Worm (Caenorhabditis elegans): ENCODE measurements around the gene cutl-17.

The cutl-17 gene

ce11 chrIV:9442106-9442532, 15.2 kb downstream of the cutl-17 start (continued):
- peak; percentile 63 for TF ChIP-seq nhr-47 (tag; optimal IDR thresholded peaks at IDR 0.05)
- TF ChIP-seq pqm-1 (tag; optimal IDR thresholded peaks at IDR 0.05) = no peak
- TF ChIP-seq nhr-237 (tag; optimal IDR thresholded peaks at IDR 0.05) = no peak
- no peak for TF ChIP-seq nhr-77 (tag; optimal IDR thresholded peaks at IDR 0.05)
- TF ChIP-seq nhr-84 (tag; optimal IDR thresholded peaks at IDR 0.05) = no peak
- no peak for TF ChIP-seq fkh-4 (tag; optimal IDR thresholded peaks at IDR 0.05; ENCODE audit: borderline replicate concordance)
- TF ChIP-seq elt-2 (tag; optimal IDR thresholded peaks at IDR 0.05) = peak; percentile 92
- TF ChIP-seq hpl-2 (GFP tag; optimal IDR thresholded peaks at IDR 0.05) = no peak
- TF ChIP-seq mep-1 (tag; optimal IDR thresholded peaks at IDR 0.05) = peak; percentile 83
- no peak for TF ChIP-seq pax-3 (tag; optimal IDR thresholded peaks at IDR 0.05)
- TF ChIP-seq hlh-4 (tag; optimal IDR thresholded peaks at IDR 0.05) = no peak
- no peak for TF ChIP-seq hlh-17 (GFP tag; optimal IDR thresholded peaks at IDR 0.05; ENCODE audit: borderline replicate concordance)
- TF ChIP-seq nhr-90 (tag; optimal IDR thresholded peaks at IDR 0.05; ENCODE audit: poor library complexity) = peak; percentile 81
- TF ChIP-seq irx-1 (tag; optimal IDR thresholded peaks at IDR 0.05) = peak; percentile 37
- TF ChIP-seq dsc-1 (tag; optimal IDR thresholded peaks at IDR 0.05) = no peak
- TF ChIP-seq C34B4.2 (tag; optimal IDR thresholded peaks at IDR 0.05) = no peak
- TF ChIP-seq ces-1 (GFP tag; optimal IDR thresholded peaks at IDR 0.05) = no peak
- no peak for TF ChIP-seq ceh-82 (tag; optimal IDR thresholded peaks at IDR 0.05)
- TF ChIP-seq nhr-20 (tag; optimal IDR thresholded peaks at IDR 0.05) = peak; percentile 93
- no peak for TF ChIP-seq mab-9 (GFP tag; IDR thresholded peaks at IDR 0.05)
- TF ChIP-seq fos-1 (tag; optimal IDR thresholded peaks at IDR 0.05) = peak; percentile 16
- TF ChIP-seq unc-98 (GFP tag; IDR thresholded peaks at IDR 0.05) = no peak
- no peak for TF ChIP-seq tlp-1 (tag; optimal IDR thresholded peaks at IDR 0.05)
- no peak for TF ChIP-seq unc-62 (GFP tag; optimal IDR thresholded peaks at IDR 0.05)
- TF ChIP-seq nhr-71 (tag; optimal IDR thresholded peaks at IDR 0.05) = peak; percentile 90
- no peak for TF ChIP-seq pag-3 (tag; optimal IDR thresholded peaks at IDR 0.05; ENCODE audit: borderline replicate concordance, insufficient read depth)
- TF ChIP-seq lin-39 (tag; optimal IDR thresholded peaks at IDR 0.05) = no peak
- TF ChIP-seq nhr-11 (tag; optimal IDR thresholded peaks at IDR 0.05) = no peak
- no peak for TF ChIP-seq tbx-2 (tag; optimal IDR thresholded peaks at IDR 0.05)
- no peak for TF ChIP-seq sox-4 (tag; optimal IDR thresholded peaks at IDR 0.05)
- TF ChIP-seq fkh-8 (tag; optimal IDR thresholded peaks at IDR 0.05) = no peak
- TF ChIP-seq lin-14 (GFP tag; optimal IDR thresholded peaks at IDR 0.05) = peak; percentile 82
- TF ChIP-seq skn-1 (tag; optimal IDR thresholded peaks at IDR 0.05) = no peak
- peak; percentile 66 for TF ChIP-seq lin-13 (GFP tag; optimal IDR thresholded peaks at IDR 0.05)
- no peak for TF ChIP-seq ztf-4 (tag; optimal IDR thresholded peaks at IDR 0.05)
- peak in 1 of 2 experiments; percentile 93 for TF ChIP-seq mdl-1 (tag; optimal IDR thresholded peaks at IDR 0.05)
- TF ChIP-seq lin-35 (GFP tag; optimal IDR thresholded peaks at IDR 0.05) = peak in 1 of 2 experiments; percentile 77
- no peak for TF ChIP-seq isw-1 (GFP tag; IDR thresholded peaks at IDR 0.05)
- TF ChIP-seq aly-2 (tag; optimal IDR thresholded peaks at IDR 0.05) = no peak
- TF ChIP-seq nhr-28 (tag; optimal IDR thresholded peaks at IDR 0.05) = no peak
- peak; percentile 35 for TF ChIP-seq unc-130 (tag; optimal IDR thresholded peaks at IDR 0.05)
- no peak for TF ChIP-seq nhr-76 (tag; optimal IDR thresholded peaks at IDR 0.05)
- TF ChIP-seq Y116A8C.19 (tag; optimal IDR thresholded peaks at IDR 0.05; ENCODE audit: borderline replicate concordance) = no peak
- no peak for TF ChIP-seq fkh-10 (GFP tag; optimal IDR thresholded peaks at IDR 0.05)
- no peak for TF ChIP-seq dpl-1 (GFP tag; optimal IDR thresholded peaks at IDR 0.05)
- TF ChIP-seq nhr-12 (tag; optimal IDR thresholded peaks at IDR 0.05) = no peak
- TF ChIP-seq efl-3 (GFP tag; optimal IDR thresholded peaks at IDR 0.05) = no peak
- peak; percentile 37 to 54 for TF ChIP-seq lsy-2 (tag; optimal IDR thresholded peaks at IDR 0.05)
- no peak for TF ChIP-seq ets-5 (GFP tag; IDR thresholded peaks at IDR 0.05)
- no peak for TF ChIP-seq F16B12.6 (tag; optimal IDR thresholded peaks at IDR 0.05)

All from whole organism, L1 larva.